Worm (Caenorhabditis elegans) whole organism, midembryonic: ENCODE measurements around the gene M03E7.1.

Experiments
- T22C8.4 ChIP-seq: fragments of 200-800 bp; sonication (Bioruptor generic); IDR thresholded peaks from 2 replicates; pipeline ENCODE4 v1.3.6; 2022; ENCODE audit warnings: missing genetic modification characterization, missing compliant biosample characterization
- cog-1 ChIP-seq: sonication (generic microtip); optimal IDR thresholded peaks from 2 replicates; lab custom pipeline; 2016; ENCODE audit warnings: missing genetic modification characterization, missing compliant biosample characterization
- flt-1 ChIP-seq: fragments of 200-800 bp; sonication (Bioruptor generic); IDR thresholded peaks from 2 replicates; pipeline ENCODE4 v1.3.6; 2022; ENCODE audit warnings: missing genetic modification characterization, missing compliant biosample characterization
- klf-2 ChIP-seq: fragments of 200-800 bp; sonication (Bioruptor generic); conservative IDR thresholded peaks from 2 replicates; pipeline ENCODE4 v1.3.6; 2022; ENCODE audit warnings: missing genetic modification reagents, missing genetic modification characterization, missing compliant biosample characterization
- tab-1 ChIP-seq: fragments of 200-800 bp; sonication (Bioruptor generic); IDR thresholded peaks from 2 replicates; pipeline ENCODE4 v1.3.6; 2022; ENCODE audit warnings: missing genetic modification characterization, missing compliant biosample characterization
- ztf-23 ChIP-seq: fragments of 200-800 bp; sonication (Bioruptor generic); IDR thresholded peaks from 2 replicates; pipeline ENCODE4 v1.3.6; 2022; ENCODE audit warnings: missing genetic modification reagents, missing genetic modification characterization, missing compliant biosample characterization

DNA sequence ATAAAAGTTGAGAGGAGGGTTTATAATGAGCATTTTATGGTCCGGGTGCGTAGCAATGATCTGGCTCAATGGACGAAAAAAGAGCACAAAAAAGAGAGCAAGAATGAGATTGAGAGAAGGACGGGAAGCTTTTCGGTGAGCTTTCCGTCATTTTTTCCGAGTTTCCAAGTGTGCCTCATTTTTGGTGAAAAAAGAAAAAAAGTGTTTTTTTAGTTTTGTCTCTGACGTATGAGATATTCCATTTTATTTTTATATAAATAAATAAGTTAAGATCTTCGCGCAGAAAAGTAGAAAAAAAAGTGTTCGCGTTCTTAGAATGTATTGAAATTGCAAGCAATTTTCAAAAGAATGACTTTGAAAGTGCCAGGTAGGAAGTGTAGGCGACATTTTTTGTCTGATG, 1.4 kb upstream of the M03E7.1 start, which contains the start of gene memb-2:
- TF ChIP-seq T22C8.4 (GFP tag; lab: Robert Waterston, UW) = no peak
- TF ChIP-seq ztf-23 (GFP tag; lab: Robert Waterston, UW) = no peak
- no peak for TF ChIP-seq cog-1 (tag; lab: Kevin White, UChicago)
- no peak for TF ChIP-seq klf-2 (GFP tag; lab: Robert Waterston, UW)
- no peak for TF ChIP-seq flt-1 (GFP tag; lab: Robert Waterston, UW)
- TF ChIP-seq tab-1 (GFP tag; lab: Robert Waterston, UW) = no peak
